Worm (Caenorhabditis elegans): ENCODE data around the gene srw-89.

ce11 chrV:4029627-4030026, 12.7 kb downstream of the srw-89 start:
- TF ChIP-seq nfya-1 (tag; optimal IDR thresholded peaks at IDR 0.05; ENCODE audit: borderline replicate concordance, insufficient read depth) (no peak), atf-7 (tag; optimal IDR thresholded peaks at IDR 0.05) (no peak), ama-1 (optimal IDR thresholded peaks at IDR 0.05) (no peak), ama-1 (GFP tag; optimal IDR thresholded peaks at IDR 0.05) (no peak), unc-62 (GFP tag; optimal IDR thresholded peaks at IDR 0.05) (no peak), mxl-1 (tag; optimal IDR thresholded peaks at IDR 0.05) (no peak), ztf-22 (GFP tag; optimal IDR thresholded peaks at IDR 0.05) (no peak), K11D2.4 (GFP tag; IDR thresholded peaks at IDR 0.05) (no peak), Y79H2A.3 (GFP tag; conservative IDR thresholded peaks at IDR 0.05) (no peak), lin-40 (tag; optimal IDR thresholded peaks at IDR 0.05) (no peak), F39B2.1 (GFP tag; IDR thresholded peaks at IDR 0.05) (no peak), ceh-79 (tag; optimal IDR thresholded peaks at IDR 0.05) (no peak), tbp1 (GFP tag; optimal IDR thresholded peaks at IDR 0.05) (no peak)
